Fruit fly (Drosophila melanogaster): Measurements from ENCODE around the gene Bdbt.

Gene Bdbt

dm6 chr3R:21155931-21156488 lies 37.4 kb upstream of the Bdbt start (continued):
- TF ChIP-seq Doc2 (GFP tag; IDR thresholded peaks at IDR 0.05) (no peak), CG7556 (GFP tag; optimal IDR thresholded peaks at IDR 0.05) (no peak), ham (GFP tag; IDR thresholded peaks at IDR 0.05) (no peak), CG2116 (GFP tag; optimal IDR thresholded peaks at IDR 0.05) (peak; percentile 63), CG7839 (tag; optimal IDR thresholded peaks at IDR 0.05) (peak; percentile 7), Chrac-16 (GFP tag; optimal IDR thresholded peaks at IDR 0.05) (peak; percentile 7), p53 (GFP tag; optimal IDR thresholded peaks at IDR 0.05) (no peak), CG2129 (GFP tag; IDR thresholded peaks at IDR 0.05; ENCODE audit: partially characterized antibody) (no peak), CG10147 (GFP tag; optimal IDR thresholded peaks at IDR 0.05) (no peak), gsb (GFP tag; IDR thresholded peaks at IDR 0.05) (no peak), CG12155 (GFP tag; optimal IDR thresholded peaks at IDR 0.05) (peak; percentile 65), sr (GFP tag; IDR thresholded peaks at IDR 0.05) (no peak), Nf-YC (tag; optimal IDR thresholded peaks at IDR 0.05) (no peak), CG18619 (GFP tag; optimal IDR thresholded peaks at IDR 0.05) (no peak), hth (optimal IDR thresholded peaks at IDR 0.05) (no peak), maf-S (GFP tag; optimal IDR thresholded peaks at IDR 0.05) (no peak), CG3065 (GFP tag; optimal IDR thresholded peaks at IDR 0.05) (no peak), inv (GFP tag; IDR thresholded peaks at IDR 0.05; ENCODE audit: partially characterized antibody) (no peak), sens-2 (GFP tag; IDR thresholded peaks at IDR 0.05) (no peak), CG6654 (GFP tag; optimal IDR thresholded peaks at IDR 0.05) (no peak), crp (GFP tag; optimal IDR thresholded peaks at IDR 0.05) (no peak), Atf6 (GFP tag; IDR thresholded peaks at IDR 0.05) (no peak), CG16863 (GFP tag; optimal IDR thresholded peaks at IDR 0.05) (no peak), CG18262 (tag; optimal IDR thresholded peaks at IDR 0.05) (no peak), Dip3 (GFP tag; optimal IDR thresholded peaks at IDR 0.05) (peak; percentile 36), pum (GFP tag; optimal IDR thresholded peaks at IDR 0.05) (no peak), Bdp1 (GFP tag; optimal IDR thresholded peaks at IDR 0.05) (no peak), Lpt (GFP tag; optimal IDR thresholded peaks at IDR 0.05) (no peak), gfzf (GFP tag; optimal IDR thresholded peaks at IDR 0.05) (peak; percentile 87), Meics (GFP tag; optimal IDR thresholded peaks at IDR 0.05) (no peak), CG34376 (GFP tag; optimal IDR thresholded peaks at IDR 0.05) (no peak), tap (tag; optimal IDR thresholded peaks at IDR 0.05) (no peak), Hsf (GFP tag; optimal IDR thresholded peaks at IDR 0.05) (peak; percentile 6), Xbp1 (GFP tag; optimal IDR thresholded peaks at IDR 0.05) (no peak), CG34422 (GFP tag; IDR thresholded peaks at IDR 0.05) (no peak), CG14014 (GFP tag; IDR thresholded peaks at IDR 0.05) (no peak), phol (tag; optimal IDR thresholded peaks at IDR 0.05) (peak; percentile 32), HLHmδ (GFP tag; optimal IDR thresholded peaks at IDR 0.05) (no peak), CG6791 (GFP tag; IDR thresholded peaks at IDR 0.05; ENCODE audit: partially characterized antibody) (peak; percentile 51; the same call in 2 of the 3 replicates), CG1792 (GFP tag; optimal IDR thresholded peaks at IDR 0.05) (no peak), zfh2 (GFP tag; optimal IDR thresholded peaks at IDR 0.05) (peak; percentile 29), jigr1 (GFP tag; IDR thresholded peaks at IDR 0.05) (no peak), seq (GFP tag; IDR thresholded peaks at IDR 0.05) (no peak), unc-4 (GFP tag; IDR thresholded peaks at IDR 0.05; ENCODE audit: partially characterized antibody) (peak; percentile 60), Hr3 (GFP tag; optimal IDR thresholded peaks at IDR 0.05) (no peak), CG10321 (GFP tag; IDR thresholded peaks at IDR 0.05) (no peak), CG8290 (GFP tag; optimal IDR thresholded peaks at IDR 0.05) (no peak), CG8290 (tag; optimal IDR thresholded peaks at IDR 0.05) (peak in 1 of 2 experiments; percentile 29), sd (tag; optimal IDR thresholded peaks at IDR 0.05) (no peak), CG31365 (tag; optimal IDR thresholded peaks at IDR 0.05) (no peak), gsb-n (tag; optimal IDR thresholded peaks at IDR 0.05) (peak; percentile 29), nerfin-1 (tag; optimal IDR thresholded peaks at IDR 0.05) (no peak)
